Worm (Caenorhabditis elegans): ENCODE measurements around the gene nhr-164.
A peak's percentile ranks its signal among the peaks of the same experiment; 100 is the strongest.

The nhr-164 gene

ce11 chrV:15197955-15198354 lies 37.6 kb downstream of the nhr-164 start, which contains the start of gene srw-1:
TSS of gene srw-1 (plus strand) at chrV:15198255.
- TF ChIP-seq F23B12.7 (tag; optimal IDR thresholded peaks at IDR 0.05; ENCODE audit: insufficient read depth) (no peak), fkh-3 (tag; optimal IDR thresholded peaks at IDR 0.05) (no peak), gei-17 (GFP tag; optimal IDR thresholded peaks at IDR 0.05) (no peak), die-1 (tag; optimal IDR thresholded peaks at IDR 0.05) (no peak), F37B4.10 (GFP tag; IDR thresholded peaks at IDR 0.05) (no peak), ama-1 (optimal IDR thresholded peaks at IDR 0.05) (no peak), ama-1 (GFP tag; optimal IDR thresholded peaks at IDR 0.05) (no peak), ceh-58 (GFP tag; IDR thresholded peaks at IDR 0.05) (no peak), ceh-79 (tag; optimal IDR thresholded peaks at IDR 0.05) (no peak), lin-26 (GFP tag; IDR thresholded peaks at IDR 0.05) (no peak), F33H1.4 (GFP tag; IDR thresholded peaks at IDR 0.05) (no peak), Y95B8A.8 (GFP tag; IDR thresholded peaks at IDR 0.05) (no peak), F55B11.4 (tag; optimal IDR thresholded peaks at IDR 0.05; ENCODE audit: borderline replicate concordance, insufficient read depth) (no peak), hrde-1 (tag; optimal IDR thresholded peaks at IDR 0.05; ENCODE audit: borderline replicate concordance) (no peak), T26A5.8 (tag; optimal IDR thresholded peaks at IDR 0.05) (no peak), ztf-18 (tag; optimal IDR thresholded peaks at IDR 0.05) (no peak), nhr-179 (tag; optimal IDR thresholded peaks at IDR 0.05) (no peak)

ce11 chrV:15193909-15194308 lies 41.7 kb downstream of the nhr-164 start, which contains the start of gene Y75B12B.13:
TSS of gene Y75B12B.13 (minus strand) at chrV:15194009.
- no peak for TF ChIP-seq madf-3 (GFP tag; IDR thresholded peaks at IDR 0.05)
- no peak for TF ChIP-seq repo-1 (tag; optimal IDR thresholded peaks at IDR 0.05)
- TF ChIP-seq dox-1 (GFP tag; IDR thresholded peaks at IDR 0.05): no peak
- no peak for TF ChIP-seq ztf-18 (tag; optimal IDR thresholded peaks at IDR 0.05)
- no peak for TF ChIP-seq chd-7 (tag; optimal IDR thresholded peaks at IDR 0.05)
- no peak for TF ChIP-seq K12H6.12 (tag; optimal IDR thresholded peaks at IDR 0.05)
- no peak for TF ChIP-seq unc-130 (GFP tag; optimal IDR thresholded peaks at IDR 0.05)
- no peak for TF ChIP-seq ceh-27 (GFP tag; optimal IDR thresholded peaks at IDR 0.05)
- no peak for TF ChIP-seq F49E8.2 (tag; optimal IDR thresholded peaks at IDR 0.05; ENCODE audit: insufficient read depth)
- TF ChIP-seq atf-7 (tag; optimal IDR thresholded peaks at IDR 0.05): no peak
- TF ChIP-seq F52B5.7 (tag; optimal IDR thresholded peaks at IDR 0.05): no peak
- TF ChIP-seq ZK185.1 (tag; optimal IDR thresholded peaks at IDR 0.05; ENCODE audit: poor library complexity, severe bottlenecking): no peak
- no peak for TF ChIP-seq F33H1.4 (GFP tag; IDR thresholded peaks at IDR 0.05)

ce11 chrV:15192377-15192776 lies 43.2 kb downstream of the nhr-164 start, which contains the start of gene plc-2:
TSS of gene plc-2 (plus strand) at chrV:15192572.
- peak; percentile 12 to 14 for TF ChIP-seq let-607 (tag; optimal IDR thresholded peaks at IDR 0.05)
- TF ChIP-seq cebp-1 (GFP tag; IDR thresholded peaks at IDR 0.05): no peak
- peak; percentile 14 for TF ChIP-seq cebp-1 (tag; optimal IDR thresholded peaks at IDR 0.05)
- peak; percentile 25 for TF ChIP-seq ets-4 (GFP tag; optimal IDR thresholded peaks at IDR 0.05)
- TF ChIP-seq nhr-80 (tag; optimal IDR thresholded peaks at IDR 0.05): peak; percentile 80
- TF ChIP-seq nfyb-1 (GFP tag; IDR thresholded peaks at IDR 0.05): 0 out of 2 replicates have a peak, but pooled peaks have one; percentile 44
- TF ChIP-seq Y53G8AR.9 (GFP tag; conservative IDR thresholded peaks at IDR 0.05): no peak
- TF ChIP-seq attf-5 (GFP tag; optimal IDR thresholded peaks at IDR 0.05): peak; percentile 5
- TF ChIP-seq nhr-90 (tag; optimal IDR thresholded peaks at IDR 0.05): peak; percentile 21
- TF ChIP-seq nhr-179 (tag; optimal IDR thresholded peaks at IDR 0.05): no peak
- peak; percentile 11; the same call in 1 of the 2 replicates for TF ChIP-seq hmg-1.2 (GFP tag; IDR thresholded peaks at IDR 0.05)

Measured in whole organism, young adult.